Worm (Caenorhabditis elegans) whole organism, young adult: ENCODE measurements around the gene del-8.
A peak's percentile ranks its signal among the peaks of the same experiment; 100 is the strongest.

ENCODE experiments used
- B0035.1 ChIP-seq: sonication (generic microtip); optimal IDR thresholded peaks from 2 replicates; lab custom pipeline; 2016; ENCODE audit warnings: missing genetic modification characterization, mild to moderate bottlenecking, missing compliant biosample characterization, missing genotype, missing genetic modification reagents
- B0336.3 ChIP-seq: fragments of 200-800 bp; sonication (Bioruptor generic); IDR thresholded peaks from 2 replicates; pipeline ENCODE4 v1.3.6; 2022; ENCODE audit warnings: missing genetic modification characterization, missing compliant biosample characterization
- C17E4.6 ChIP-seq: fragments of 200-800 bp; sonication (Bioruptor generic); IDR thresholded peaks from 2 replicates; pipeline ENCODE4 v1.3.6; 2022; ENCODE audit warnings: missing genetic modification reagents, missing genetic modification characterization, missing compliant biosample characterization
- F22D6.2 ChIP-seq: sonication (generic microtip); optimal IDR thresholded peaks from 2 replicates; lab custom pipeline; 2016; ENCODE audit warnings: mild to moderate bottlenecking, missing genetic modification characterization, missing compliant biosample characterization
- K12H6.12 ChIP-seq: fragments of 200-800 bp; sonication (Bioruptor generic); optimal IDR thresholded peaks from 2 replicates; lab custom pipeline; 2018; ENCODE audit warnings: mild to moderate bottlenecking, missing genetic modification characterization, missing compliant biosample characterization
- Y53G8AR.9 ChIP-seq: fragments of 200-800 bp; sonication (Bioruptor generic); conservative IDR thresholded peaks from 2 replicates; pipeline ENCODE4 v1.3.6; 2022; ENCODE audit warnings: missing genetic modification reagents, missing genetic modification characterization, missing compliant biosample characterization
- Y67H2A.10 ChIP-seq: fragments of 200-800 bp; sonication (Bioruptor generic); conservative IDR thresholded peaks from 2 replicates; pipeline ENCODE4 v1.3.6; 2022; ENCODE audit warnings: missing genetic modification reagents, missing genetic modification characterization, missing compliant biosample characterization
- ZK185.1 ChIP-seq: sonication (generic microtip); optimal IDR thresholded peaks from 2 replicates; lab custom pipeline; 2016; ENCODE audit warnings: mild to moderate bottlenecking, missing genetic modification characterization, missing compliant biosample characterization; ENCODE audit not compliant: poor library complexity, severe bottlenecking
- ama-1 ChIP-seq, 3 experiments: fragments of 150-350 bp in 1 of 3; sonication (generic microtip) in 2 of 3; optimal IDR thresholded peaks; 2 replicates each; lab custom pipeline; 2014 to 2018; ENCODE audit warnings: missing biosample characterization in 2 of 3, missing genetic modification characterization in 2 of 3, missing genetic modification reagents in 2 of 3
- aptf-2 ChIP-seq: fragments of 200-800 bp; sonication (Bioruptor generic); conservative IDR thresholded peaks from 2 replicates; pipeline ENCODE4 v1.3.6; 2022; ENCODE audit warnings: missing genetic modification reagents, missing genetic modification characterization, missing compliant biosample characterization
- aptf-3 ChIP-seq: fragments of 200-800 bp; sonication (Bioruptor generic); IDR thresholded peaks from 2 replicates; pipeline ENCODE4 v1.3.6; 2022; ENCODE audit warnings: missing genetic modification characterization, missing compliant biosample characterization
- atf-7 ChIP-seq: sonication (generic microtip); optimal IDR thresholded peaks from 2 replicates; lab custom pipeline; 2017; ENCODE audit warnings: mild to moderate bottlenecking, missing genetic modification characterization, missing compliant biosample characterization
- attf-6 ChIP-seq: fragments of 200-800 bp; sonication (Bioruptor generic); IDR thresholded peaks from 2 replicates; pipeline ENCODE4 v1.3.6; 2022; ENCODE audit warnings: missing genetic modification reagents, missing genetic modification characterization, missing compliant biosample characterization
- cebp-1 ChIP-seq, 2 experiments: fragments of 200-800 bp in 1 of 2; sonication (Bioruptor generic) in 1 of 2; sonication (generic microtip) in 1 of 2; IDR thresholded peaks in 1 of 2; optimal IDR thresholded peaks in 1 of 2; 2 replicates each; pipeline versions ENCODE4 v1.3.6 to Lab custom; 2017 to 2022; ENCODE audit warnings: missing compliant biosample characterization in 2 of 2, missing genetic modification characterization in 2 of 2, mild to moderate bottlenecking in 1 of 2, missing genetic modification reagents in 1 of 2, moderate library complexity in 1 of 2
- ceh-100 ChIP-seq: fragments of 200-800 bp; sonication (Bioruptor generic); IDR thresholded peaks from 2 replicates; pipeline ENCODE4 v1.3.6; 2022; ENCODE audit warnings: missing genetic modification reagents, missing genetic modification characterization, missing compliant biosample characterization
- ceh-91 ChIP-seq: fragments of 200-800 bp; sonication (Bioruptor generic); IDR thresholded peaks from 2 replicates; pipeline ENCODE4 v1.3.6; 2022; ENCODE audit warnings: missing genetic modification reagents, missing genetic modification characterization, missing compliant biosample characterization
- dox-1 ChIP-seq: fragments of 200-800 bp; sonication (Bioruptor generic); IDR thresholded peaks from 2 replicates; pipeline ENCODE4 v1.3.6; 2022; ENCODE audit warnings: missing genetic modification reagents, missing genetic modification characterization, missing compliant biosample characterization
- hmg-20 ChIP-seq: fragments of 200-800 bp; sonication (Bioruptor generic); IDR thresholded peaks from 2 replicates; pipeline ENCODE4 v1.3.6; 2022; ENCODE audit warnings: missing genetic modification reagents, missing genetic modification characterization, missing compliant biosample characterization
- lag-1 ChIP-seq: fragments of 200-800 bp; sonication (Bioruptor generic); IDR thresholded peaks from 2 replicates; pipeline ENCODE4 v1.3.6; 2022; ENCODE audit warnings: missing genetic modification reagents, missing genetic modification characterization, missing compliant biosample characterization
- lin-26 ChIP-seq: fragments of 200-800 bp; sonication (Bioruptor generic); IDR thresholded peaks from 2 replicates; pipeline ENCODE4 v1.3.6; 2022; ENCODE audit warnings: missing genetic modification reagents, missing genetic modification characterization, missing compliant biosample characterization
- lin-40 ChIP-seq: sonication (generic microtip); optimal IDR thresholded peaks from 2 replicates; lab custom pipeline; 2016; ENCODE audit warnings: missing genetic modification characterization, mild to moderate bottlenecking, missing compliant biosample characterization, missing genotype, missing genetic modification reagents
- nhr-120 ChIP-seq: fragments of 200-800 bp; sonication (Bioruptor generic); IDR thresholded peaks from 2 replicates; pipeline ENCODE4 v1.3.6; 2022; ENCODE audit warnings: missing genetic modification characterization, missing compliant biosample characterization
- nhr-27 ChIP-seq: fragments of 200-800 bp; sonication (Bioruptor generic); optimal IDR thresholded peaks from 2 replicates; lab custom pipeline; 2018; ENCODE audit warnings: mild to moderate bottlenecking, missing genetic modification characterization, moderate library complexity, missing compliant biosample characterization
- nhr-80 ChIP-seq: sonication (generic microtip); optimal IDR thresholded peaks from 2 replicates; lab custom pipeline; 2016; ENCODE audit warnings: missing genetic modification characterization, missing compliant biosample characterization
- pbrm-1 ChIP-seq: fragments of 200-800 bp; sonication (Bioruptor generic); IDR thresholded peaks from 2 replicates; pipeline ENCODE4 v1.3.6; 2022; ENCODE audit warnings: missing genetic modification reagents, missing genetic modification characterization, missing compliant biosample characterization
- zfh-2 ChIP-seq: fragments of 200-800 bp; sonication (Bioruptor generic); conservative IDR thresholded peaks from 2 replicates; pipeline ENCODE4 v1.3.6; 2022; ENCODE audit warnings: missing genetic modification reagents, missing genetic modification characterization, missing compliant biosample characterization
- ztf-25 ChIP-seq: fragments of 200-800 bp; sonication (Bioruptor generic); IDR thresholded peaks from 2 replicates; pipeline ENCODE4 v1.3.6; 2022; ENCODE audit warnings: missing genetic modification reagents, missing genetic modification characterization, missing compliant biosample characterization
- ztf-26 ChIP-seq: sonication (generic microtip); optimal IDR thresholded peaks from 2 replicates; lab custom pipeline; 2017; ENCODE audit warnings: missing genetic modification characterization, missing compliant biosample characterization
- ztf-28 ChIP-seq: fragments of 200-800 bp; sonication (Bioruptor generic); IDR thresholded peaks from 2 replicates; pipeline ENCODE4 v1.3.6; 2022; ENCODE audit warnings: missing genetic modification reagents, missing genetic modification characterization, missing compliant biosample characterization
- ztf-6 ChIP-seq: fragments of 200-800 bp; sonication (Bioruptor generic); IDR thresholded peaks from 2 replicates; pipeline ENCODE4 v1.3.6; 2022; ENCODE audit warnings: missing genetic modification reagents, missing genetic modification characterization, missing compliant biosample characterization

del-8 gene

ce11 chrX:9565881-9566280, 23.3 kb upstream of the del-8 start, which contains the start of gene moc-5 (continued):
- TF ChIP-seq ceh-91 (GFP tag; lab: Robert Waterston, UW) (no peak), ceh-100 (no peak), ZK185.1 (tag; lab: Kevin White, UChicago) (no peak)

- no peak for TF ChIP-seq B0035.1 (tag; lab: Kevin White, UChicago)
- no peak for TF ChIP-seq lag-1
- TF ChIP-seq C17E4.6 (GFP tag; lab: Robert Waterston, UW) = no peak
- TF ChIP-seq ama-1 (optimal IDR thresholded peaks at IDR 0.05; lab: Kevin White, UChicago) = no peak
- TF ChIP-seq ama-1 (GFP tag; optimal IDR thresholded peaks at IDR 0.05; lab: Kevin White, UChicago) = no peak
- no peak for TF ChIP-seq hmg-20
- TF ChIP-seq Y67H2A.10 (GFP tag; lab: Robert Waterston, UW) = no peak
Observed at ce11 chrX:9566429-9566828, 22.8 kb upstream of the del-8 start, which contains the start of gene F49E2.2. Gene F49E2.2, plus strand, starts transcription at chrX:9566729.

- no peak for TF ChIP-seq aptf-2
- peak; percentile 91 for TF ChIP-seq nhr-80
Observed at ce11 chrX:9568574-9568973, 20.6 kb upstream of the del-8 start.

ce11 chrX:9576928-9577327, 12.3 kb upstream of the del-8 start, which contains the start of gene glb-17:
Gene glb-17, minus strand, starts transcription at chrX:9577028.
- TF ChIP-seq Y53G8AR.9 (GFP tag; lab: Robert Waterston, UW) (no peak), C17E4.6 (GFP tag; lab: Robert Waterston, UW) (no peak), zfh-2 (GFP tag; lab: Robert Waterston, UW) (no peak), nhr-120 (GFP tag; lab: Robert Waterston, UW) (no peak)

- TF ChIP-seq dox-1 (GFP tag; lab: Robert Waterston, UW) = no peak
- TF ChIP-seq lin-40 (tag; lab: Kevin White, UChicago) = no peak
- no peak for TF ChIP-seq F22D6.2
- TF ChIP-seq lin-26 (GFP tag; lab: Robert Waterston, UW) = no peak; the same call in 1 of the 2 replicates
- no peak for TF ChIP-seq nhr-27
- no peak for TF ChIP-seq atf-7 (tag; lab: Kevin White, UChicago)
- no peak for TF ChIP-seq attf-6
- no peak for TF ChIP-seq K12H6.12 (tag; lab: Kevin White, UChicago)
- no peak for TF ChIP-seq aptf-3 (GFP tag; lab: Robert Waterston, UW)
- TF ChIP-seq ztf-26 (tag; lab: Kevin White, UChicago) = no peak
- TF ChIP-seq cebp-1 (GFP tag; IDR thresholded peaks at IDR 0.05; lab: Robert Waterston, UW) = no peak
- TF ChIP-seq cebp-1 (tag; optimal IDR thresholded peaks at IDR 0.05; lab: Kevin White, UChicago) = no peak
- no peak for TF ChIP-seq pbrm-1 (GFP tag; lab: Robert Waterston, UW)
- TF ChIP-seq ztf-28 (GFP tag; lab: Robert Waterston, UW) = no peak
- no peak for TF ChIP-seq ztf-25 (GFP tag; lab: Robert Waterston, UW)
- no peak for TF ChIP-seq B0336.3 (GFP tag; lab: Robert Waterston, UW)
- no peak for TF ChIP-seq ztf-6
Observed at ce11 chrX:9584333-9584732, 4.9 kb upstream of the del-8 start, which contains the start of gene gpx-5. Gene gpx-5, plus strand, starts transcription at chrX:9584668.
